Fruit fly (Drosophila melanogaster) whole organism, pupa: ENCODE data around the gene CG4995.
A peak's percentile ranks its signal among the peaks of the same experiment; 100 is the strongest.

Experiments used
- CG10348 ChIP-seq: fragments of 200-800 bp; sonication (Bioruptor generic); IDR thresholded peaks from 2 replicates; pipeline ENCODE4 v1.3.6; 2022; ENCODE audit warnings: missing biosample characterization, missing genetic modification characterization
- CG15710 ChIP-seq: fragments of 200-800 bp; sonication (Bioruptor generic); optimal IDR thresholded peaks from 2 replicates; lab custom pipeline; 2018; ENCODE audit warnings: missing biosample characterization, mild to moderate bottlenecking, missing genetic modification characterization, moderate library complexity
- CG32121 ChIP-seq: fragments of 200-800 bp; sonication (Bioruptor generic); IDR thresholded peaks from 2 replicates; pipeline ENCODE4 v1.3.6; 2022; ENCODE audit warnings: missing biosample characterization, missing genetic modification characterization
- CG34367 ChIP-seq: fragments of 200-800 bp; sonication (Bioruptor generic); optimal IDR thresholded peaks from 2 replicates; lab custom pipeline; 2018; ENCODE audit warnings: missing biosample characterization, mild to moderate bottlenecking, missing genetic modification characterization
- CG4496 ChIP-seq: fragments of 200-800 bp; sonication (Bioruptor generic); IDR thresholded peaks from 3 replicates; pipeline ENCODE4 v1.3.6; 2022; ENCODE audit warnings: missing biosample characterization, missing genetic modification characterization
- CG8301 ChIP-seq: fragments of 200-800 bp; sonication (Bioruptor generic); optimal IDR thresholded peaks from 2 replicates; lab custom pipeline; 2018; ENCODE audit warnings: missing biosample characterization, mild to moderate bottlenecking, missing genetic modification characterization
- CG9948 ChIP-seq: fragments of 200-800 bp; sonication (Bioruptor generic); optimal IDR thresholded peaks from 2 replicates; lab custom pipeline; 2018; ENCODE audit warnings: missing biosample characterization, mild to moderate bottlenecking, missing genetic modification characterization, moderate library complexity
- EcR ChIP-seq: fragments of 200-800 bp; sonication (Bioruptor generic); optimal IDR thresholded peaks from 3 replicates; lab custom pipeline; 2019; ENCODE audit warnings: missing biosample characterization, missing genetic modification characterization, mild to moderate bottlenecking, moderate library complexity, missing genetic modification reagents
- rn ChIP-seq: fragments of 200-800 bp; sonication (Bioruptor generic); IDR thresholded peaks from 2 replicates; pipeline ENCODE4 v1.3.6; 2022; ENCODE audit warnings: missing biosample characterization, missing genetic modification characterization

- TF ChIP-seq CG15710 (peak; percentile 24), CG10348 (GFP tag; lab: Robert Waterston, UW) (no peak), CG8301 (tag; lab: Kevin White, UChicago) (no peak), CG34367 (tag; lab: Kevin White, UChicago) (no peak), rn (GFP tag; lab: Robert Waterston, UW) (no peak), CG4496 (GFP tag; lab: Robert Waterston, UW) (no peak), CG9948 (tag; lab: Kevin White, UChicago) (no peak), EcR (peak; percentile 27), CG32121 (GFP tag; lab: Robert Waterston, UW) (no peak)
Measured at dm6 chr2L:10314327-10315210, 7.7 kb upstream of the CG4995 start, which contains the start of the genes Usp14 and CG4972.
